Worm (Caenorhabditis elegans): Measurements from ENCODE around the gene spot-1.

The spot-1 gene

ce11 chrIII:7272088-7272487 is 5.0 kb downstream of the spot-1 start:
- peak; percentile 39 for TF ChIP-seq tbx-2 (tag; optimal IDR thresholded peaks at IDR 0.05)
- peak in 1 of 2 experiments; percentile 87 for TF ChIP-seq mdl-1 (tag; optimal IDR thresholded peaks at IDR 0.05)
- TF ChIP-seq sox-4 (tag; optimal IDR thresholded peaks at IDR 0.05), result no peak
- TF ChIP-seq elt-3 (tag; optimal IDR thresholded peaks at IDR 0.05), result peak in 1 of 6 experiments; percentile 6
- no peak for TF ChIP-seq nhr-237 (tag; optimal IDR thresholded peaks at IDR 0.05)
- TF ChIP-seq grh-1 (GFP tag; IDR thresholded peaks at IDR 0.05), result peak; percentile 60
- TF ChIP-seq egl-13 (tag; optimal IDR thresholded peaks at IDR 0.05), result no peak
- peak; percentile 27 to 60 for TF ChIP-seq efl-1 (optimal IDR thresholded peaks at IDR 0.05)
- peak; percentile 56 to 96 for TF ChIP-seq efl-1 (GFP tag; optimal IDR thresholded peaks at IDR 0.05 in 1 of 2)
- TF ChIP-seq sup-37 (GFP tag; optimal IDR thresholded peaks at IDR 0.05), result no peak
- TF ChIP-seq mab-9 (GFP tag; IDR thresholded peaks at IDR 0.05), result no peak
- peak; percentile 21 for TF ChIP-seq C16A3.4 (tag; optimal IDR thresholded peaks at IDR 0.05)
- TF ChIP-seq zag-1 (tag; optimal IDR thresholded peaks at IDR 0.05), result no peak
- no peak for TF ChIP-seq fos-1 (tag; optimal IDR thresholded peaks at IDR 0.05)
- TF ChIP-seq pqm-1 (tag; optimal IDR thresholded peaks at IDR 0.05), result no peak
- TF ChIP-seq C04F5.9 (tag; optimal IDR thresholded peaks at IDR 0.05), result no peak
- peak; percentile 65 for TF ChIP-seq skn-1 (tag; optimal IDR thresholded peaks at IDR 0.05)
- peak; percentile 50 for TF ChIP-seq unc-86 (tag; optimal IDR thresholded peaks at IDR 0.05)
- TF ChIP-seq hlh-4 (tag; optimal IDR thresholded peaks at IDR 0.05), result no peak
- TF ChIP-seq ceh-63 (GFP tag; optimal IDR thresholded peaks at IDR 0.05), result no peak
- TF ChIP-seq ceh-88 (GFP tag; IDR thresholded peaks at IDR 0.05), result 0 out of 2 replicates have a peak, but pooled peaks have one; percentile 32
- TF ChIP-seq ceh-90 (tag; optimal IDR thresholded peaks at IDR 0.05), result no peak
- no peak for TF ChIP-seq alr-1 (tag; optimal IDR thresholded peaks at IDR 0.05; ENCODE audit: borderline replicate concordance)
- no peak for TF ChIP-seq vab-15 (tag; optimal IDR thresholded peaks at IDR 0.05)
- peak; percentile 2 for TF ChIP-seq snpc-4 (tag; optimal IDR thresholded peaks at IDR 0.05)
- peak; percentile 84 for TF ChIP-seq nhr-71 (tag; optimal IDR thresholded peaks at IDR 0.05)
- TF ChIP-seq ama-1 (optimal IDR thresholded peaks at IDR 0.05), result no peak
- peak; percentile 62 for TF ChIP-seq unc-130 (tag; optimal IDR thresholded peaks at IDR 0.05)
- TF ChIP-seq pax-3 (tag; optimal IDR thresholded peaks at IDR 0.05), result peak; percentile 41
- TF ChIP-seq dpl-1 (GFP tag; optimal IDR thresholded peaks at IDR 0.05), result peak; percentile 24 to 58 (median 58)
- TF ChIP-seq nhr-84 (tag; optimal IDR thresholded peaks at IDR 0.05), result no peak
- no peak for TF ChIP-seq tlp-1 (tag; optimal IDR thresholded peaks at IDR 0.05)
- no peak for TF ChIP-seq ceh-8 (GFP tag; optimal IDR thresholded peaks at IDR 0.05)
- TF ChIP-seq lir-3 (tag; optimal IDR thresholded peaks at IDR 0.05; ENCODE audit: poor library complexity), result peak; percentile 56
- TF ChIP-seq nhr-76 (tag; optimal IDR thresholded peaks at IDR 0.05), result no peak
- no peak for TF ChIP-seq lin-39 (tag; optimal IDR thresholded peaks at IDR 0.05)
- TF ChIP-seq fkh-4 (tag; optimal IDR thresholded peaks at IDR 0.05; ENCODE audit: borderline replicate concordance), result no peak
- peak in 1 of 2 experiments; percentile 58 for TF ChIP-seq ztf-11 (tag; optimal IDR thresholded peaks at IDR 0.05)
- TF ChIP-seq lin-14 (GFP tag; optimal IDR thresholded peaks at IDR 0.05), result peak; percentile 93
- peak; percentile 38 to 61 for TF ChIP-seq lsy-2 (tag; optimal IDR thresholded peaks at IDR 0.05)
- TF ChIP-seq nhr-77 (tag; optimal IDR thresholded peaks at IDR 0.05), result no peak
- TF ChIP-seq lin-13 (GFP tag; optimal IDR thresholded peaks at IDR 0.05), result peak; percentile 62
- no peak for TF ChIP-seq aly-2 (tag; optimal IDR thresholded peaks at IDR 0.05)
- TF ChIP-seq lin-35 (GFP tag; optimal IDR thresholded peaks at IDR 0.05), result peak; percentile 36 to 67
- TF ChIP-seq fkh-10 (GFP tag; optimal IDR thresholded peaks at IDR 0.05), result no peak
- no peak for TF ChIP-seq mef-2 (tag; optimal IDR thresholded peaks at IDR 0.05)
- peak; percentile 44 for TF ChIP-seq xbp-1 (tag; optimal IDR thresholded peaks at IDR 0.05)
- TF ChIP-seq C34B4.2 (tag; optimal IDR thresholded peaks at IDR 0.05), result no peak
- peak; percentile 29 for TF ChIP-seq blmp-1 (tag; optimal IDR thresholded peaks at IDR 0.05)
- TF ChIP-seq dsc-1 (tag; optimal IDR thresholded peaks at IDR 0.05), result no peak
- peak; percentile 76 for TF ChIP-seq snu-23 (GFP tag; optimal IDR thresholded peaks at IDR 0.05)
- TF ChIP-seq hpl-2 (GFP tag; optimal IDR thresholded peaks at IDR 0.05), result no peak
- TF ChIP-seq elt-2 (tag; optimal IDR thresholded peaks at IDR 0.05), result peak; percentile 40
- no peak for TF ChIP-seq F16B12.6 (tag; optimal IDR thresholded peaks at IDR 0.05)
